Worm (Caenorhabditis elegans): Measurements from ENCODE around the gene egl-6.

Gene egl-6

ce11 chrX:5930822-5931221, at the start of gene egl-6:
TSS of gene egl-6 (plus strand) at chrX:5931122.
- no peak for TF ChIP-seq flt-1 (GFP tag; IDR thresholded peaks at IDR 0.05)
- TF ChIP-seq ceh-36 (tag; optimal IDR thresholded peaks at IDR 0.05), result no peak
- TF ChIP-seq tra-4 (tag; optimal IDR thresholded peaks at IDR 0.05), result no peak

DNA sequence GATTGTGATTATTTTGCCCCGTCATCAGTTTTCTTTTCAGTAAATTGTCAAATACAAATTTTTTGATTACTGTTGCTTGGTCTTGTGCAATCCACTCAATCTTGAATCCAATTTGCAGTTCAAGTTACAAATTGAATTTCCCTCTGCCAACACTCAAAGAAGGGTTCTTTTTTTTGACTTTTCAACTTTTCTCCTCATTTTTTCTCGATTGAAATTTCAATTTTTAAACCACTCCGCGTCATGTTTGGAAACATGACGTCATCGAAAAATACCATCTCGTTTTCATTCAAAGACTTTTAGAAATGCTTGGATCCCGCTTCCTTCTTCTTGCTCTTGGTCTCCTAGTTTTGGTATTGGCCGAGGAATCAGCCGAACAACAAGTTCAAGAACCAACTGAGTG, 45.4 kb upstream of the egl-6 start, which contains the start of gene flp-7:
Gene flp-7 (plus strand): TSS at position 301 of the 400 bp plus-strand sequence.
- no peak for TF ChIP-seq B0310.2 (tag; optimal IDR thresholded peaks at IDR 0.05)
- no peak for TF ChIP-seq ceh-36 (tag; optimal IDR thresholded peaks at IDR 0.05)
- no peak for TF ChIP-seq pes-1 (GFP tag; IDR thresholded peaks at IDR 0.05)
- TF ChIP-seq tbx-37 (GFP tag; conservative IDR thresholded peaks at IDR 0.05), result no peak
- TF ChIP-seq ama-1 (optimal IDR thresholded peaks at IDR 0.05), result no peak
- TF ChIP-seq hnd-1 (tag; optimal IDR thresholded peaks at IDR 0.05), result no peak

ce11 chrX:5890080-5890479, 40.8 kb upstream of the egl-6 start, which contains the start of gene F49E10.2:
TSS of gene F49E10.2 (plus strand) at chrX:5890380.
- TF ChIP-seq B0310.2 (tag; optimal IDR thresholded peaks at IDR 0.05), result no peak
- TF ChIP-seq aly-1 (tag; optimal IDR thresholded peaks at IDR 0.05), result no peak
- no peak for TF ChIP-seq sea-1 (GFP tag; conservative IDR thresholded peaks at IDR 0.05)
- TF ChIP-seq ceh-13 (GFP tag; optimal IDR thresholded peaks at IDR 0.05), result no peak
- TF ChIP-seq hmg-4 (GFP tag; optimal IDR thresholded peaks at IDR 0.05), result no peak
- TF ChIP-seq tra-4 (tag; optimal IDR thresholded peaks at IDR 0.05), result no peak
- no peak for TF ChIP-seq tbx-11 (GFP tag; IDR thresholded peaks at IDR 0.05)
- no peak for TF ChIP-seq scrt-1 (GFP tag; IDR thresholded peaks at IDR 0.05)
- no peak for TF ChIP-seq ama-1 (optimal IDR thresholded peaks at IDR 0.05)
- TF ChIP-seq tbx-37 (GFP tag; conservative IDR thresholded peaks at IDR 0.05), result no peak

DNA sequence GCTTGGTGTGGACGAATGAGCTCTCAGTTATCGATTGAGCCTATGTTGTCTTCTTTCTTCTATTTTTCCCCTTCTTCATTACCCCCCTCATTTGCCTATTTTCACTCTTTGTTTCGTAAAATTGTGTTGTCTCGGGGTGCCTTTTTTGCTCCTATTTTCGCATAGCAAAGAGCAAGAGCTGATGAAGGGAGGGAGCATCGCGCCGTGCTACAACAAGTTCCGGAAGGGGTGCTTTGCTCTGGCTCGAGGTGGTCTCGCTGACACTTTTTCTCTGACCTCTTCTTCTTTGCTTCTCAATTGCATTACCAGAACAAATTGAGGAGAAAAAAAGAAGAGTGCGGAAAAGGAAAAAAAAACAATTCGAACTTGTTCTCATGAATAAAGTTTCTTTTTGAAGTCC, 34.9 kb upstream of the egl-6 start:
- TF ChIP-seq scrt-1 (GFP tag; IDR thresholded peaks at IDR 0.05) (no peak), tbx-11 (GFP tag; IDR thresholded peaks at IDR 0.05) (no peak), pes-1 (GFP tag; IDR thresholded peaks at IDR 0.05) (no peak), F13C5.2 (tag; optimal IDR thresholded peaks at IDR 0.05) (no peak), hmbx-1 (tag; optimal IDR thresholded peaks at IDR 0.05) (no peak), ceh-36 (tag; optimal IDR thresholded peaks at IDR 0.05) (no peak), flt-1 (GFP tag; IDR thresholded peaks at IDR 0.05) (no peak)

- TF ChIP-seq B0310.2 (tag; optimal IDR thresholded peaks at IDR 0.05) (no peak), tra-4 (tag; optimal IDR thresholded peaks at IDR 0.05) (no peak), ets-7 (tag; optimal IDR thresholded peaks at IDR 0.05) (no peak), ceh-36 (tag; optimal IDR thresholded peaks at IDR 0.05) (no peak), hnd-1 (tag; optimal IDR thresholded peaks at IDR 0.05) (no peak), pes-1 (GFP tag; IDR thresholded peaks at IDR 0.05) (no peak), flt-1 (GFP tag; IDR thresholded peaks at IDR 0.05) (no peak), aly-1 (tag; optimal IDR thresholded peaks at IDR 0.05) (no peak), sea-1 (GFP tag; conservative IDR thresholded peaks at IDR 0.05) (no peak), ama-1 (optimal IDR thresholded peaks at IDR 0.05) (no peak)
These were observed 33.9 kb upstream of the egl-6 start, which contains the start of gene tbc-16 for ce11 chrX:5897038-5897437. TSS of gene tbc-16 (plus strand) at chrX:5897338.

DNA sequence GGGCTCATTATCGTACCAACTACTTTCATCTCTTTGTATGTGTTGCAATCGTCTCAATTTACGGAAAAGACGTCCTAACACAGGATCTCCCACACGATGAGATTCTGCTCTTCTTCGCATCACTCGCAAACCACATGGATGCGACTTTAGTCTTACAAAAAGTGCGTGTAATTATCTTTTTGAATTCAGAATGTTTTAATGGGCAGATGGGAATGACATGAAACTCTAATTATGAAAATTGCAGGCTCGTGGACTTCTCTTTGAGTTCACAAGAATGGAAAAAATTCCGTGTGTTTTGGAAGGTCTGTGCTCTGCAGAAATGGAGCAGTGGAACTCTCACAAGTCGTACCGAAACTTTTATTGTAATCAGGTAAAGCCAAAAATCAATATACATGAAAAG, 29.4 kb upstream of the egl-6 start:
- TF ChIP-seq ama-1 (optimal IDR thresholded peaks at IDR 0.05) (no peak), ceh-13 (GFP tag; optimal IDR thresholded peaks at IDR 0.05) (no peak), ets-7 (tag; optimal IDR thresholded peaks at IDR 0.05) (no peak), B0310.2 (tag; optimal IDR thresholded peaks at IDR 0.05) (no peak), tbx-11 (GFP tag; IDR thresholded peaks at IDR 0.05) (no peak), hnd-1 (tag; optimal IDR thresholded peaks at IDR 0.05) (no peak), ceh-36 (tag; optimal IDR thresholded peaks at IDR 0.05) (no peak), sea-1 (GFP tag; conservative IDR thresholded peaks at IDR 0.05) (no peak), aly-1 (tag; optimal IDR thresholded peaks at IDR 0.05) (no peak), flt-1 (GFP tag; IDR thresholded peaks at IDR 0.05) (no peak), pes-1 (GFP tag; IDR thresholded peaks at IDR 0.05) (no peak), scrt-1 (GFP tag; IDR thresholded peaks at IDR 0.05) (no peak), hmg-4 (GFP tag; optimal IDR thresholded peaks at IDR 0.05) (no peak), tbx-37 (GFP tag; conservative IDR thresholded peaks at IDR 0.05) (no peak)

- TF ChIP-seq pes-1 (GFP tag; IDR thresholded peaks at IDR 0.05) (no peak), ceh-36 (tag; optimal IDR thresholded peaks at IDR 0.05) (no peak), hmg-4 (GFP tag; optimal IDR thresholded peaks at IDR 0.05) (no peak), ceh-13 (GFP tag; optimal IDR thresholded peaks at IDR 0.05) (no peak), scrt-1 (GFP tag; IDR thresholded peaks at IDR 0.05) (no peak), tra-4 (tag; optimal IDR thresholded peaks at IDR 0.05) (no peak), ets-7 (tag; optimal IDR thresholded peaks at IDR 0.05) (no peak), ama-1 (optimal IDR thresholded peaks at IDR 0.05) (no peak), flt-1 (GFP tag; IDR thresholded peaks at IDR 0.05) (no peak), tbx-37 (GFP tag; conservative IDR thresholded peaks at IDR 0.05) (no peak), sea-1 (GFP tag; conservative IDR thresholded peaks at IDR 0.05) (no peak), B0310.2 (tag; optimal IDR thresholded peaks at IDR 0.05) (no peak), F13C5.2 (tag; optimal IDR thresholded peaks at IDR 0.05) (no peak), tbx-11 (GFP tag; IDR thresholded peaks at IDR 0.05) (no peak), hnd-1 (tag; optimal IDR thresholded peaks at IDR 0.05) (no peak)
These were observed 27.0 kb upstream of the egl-6 start for ce11 chrX:5903896-5904295.

DNA sequence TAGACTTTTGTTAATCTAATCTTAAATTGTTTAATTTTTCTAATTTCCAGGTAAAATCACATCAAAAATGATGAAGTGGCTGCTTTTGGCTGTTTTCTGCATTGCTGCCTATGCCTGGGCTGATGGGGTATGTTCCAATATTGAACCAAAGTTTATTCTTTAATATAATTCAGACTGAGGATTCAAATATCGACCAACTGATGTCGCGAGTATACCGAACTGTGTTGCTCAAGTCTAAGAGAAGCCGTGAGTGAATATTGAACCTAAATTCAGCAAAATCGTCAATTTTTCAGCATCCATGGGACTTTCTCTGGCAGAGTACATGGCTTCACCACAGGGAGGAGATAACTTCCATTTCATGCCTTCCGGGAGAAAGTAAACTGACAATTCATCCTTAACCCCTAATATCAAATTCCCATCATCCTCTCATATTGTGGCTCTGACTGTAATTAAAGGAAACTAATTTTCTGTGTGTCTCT, 26.3 kb upstream of the egl-6 start, which contains the start of gene nlp-49:
Gene nlp-49 (plus strand): TSS at position 51 of the 479 bp plus-strand sequence.
- no peak for TF ChIP-seq flt-1 (GFP tag; IDR thresholded peaks at IDR 0.05)
- TF ChIP-seq ets-7 (tag; optimal IDR thresholded peaks at IDR 0.05), result no peak
- no peak for TF ChIP-seq tbx-37 (GFP tag; conservative IDR thresholded peaks at IDR 0.05)
- TF ChIP-seq F13C5.2 (tag; optimal IDR thresholded peaks at IDR 0.05), result no peak
- no peak for TF ChIP-seq hmbx-1 (tag; optimal IDR thresholded peaks at IDR 0.05)
- no peak for TF ChIP-seq hnd-1 (tag; optimal IDR thresholded peaks at IDR 0.05)
- no peak for TF ChIP-seq tra-4 (tag; optimal IDR thresholded peaks at IDR 0.05)
- TF ChIP-seq sea-1 (GFP tag; conservative IDR thresholded peaks at IDR 0.05), result no peak
- no peak for TF ChIP-seq aly-1 (tag; optimal IDR thresholded peaks at IDR 0.05)
- no peak for TF ChIP-seq ama-1 (optimal IDR thresholded peaks at IDR 0.05)
- TF ChIP-seq tbx-11 (GFP tag; IDR thresholded peaks at IDR 0.05), result no peak
- no peak for TF ChIP-seq B0310.2 (tag; optimal IDR thresholded peaks at IDR 0.05)
- TF ChIP-seq ceh-36 (tag; optimal IDR thresholded peaks at IDR 0.05), result no peak
- TF ChIP-seq scrt-1 (GFP tag; IDR thresholded peaks at IDR 0.05), result no peak
